Worm (Caenorhabditis elegans) whole organism, L4 larva: ENCODE results near the gene F12A10.6.

Experiments
- F44E2.7 ChIP-seq: fragments of 200-800 bp; sonication (Bioruptor generic); IDR thresholded peaks from 2 replicates; pipeline ENCODE4 v2.1.2; 2022; ENCODE audit warnings: missing genetic modification characterization, missing compliant biosample characterization
- Y105C5A.15 ChIP-seq: fragments of 200-800 bp; sonication (Bioruptor generic); IDR thresholded peaks from 2 replicates; pipeline ENCODE4 v1.3.6; 2022; ENCODE audit warnings: missing genetic modification characterization, missing compliant biosample characterization
- aly-2 ChIP-seq: sonication (generic microtip); optimal IDR thresholded peaks from 2 replicates; lab custom pipeline; 2018; ENCODE audit warnings: missing biosample characterization, missing genetic modification characterization
- ces-1 ChIP-seq: fragments of 150-350 bp; sonication (generic microtip); optimal IDR thresholded peaks from 4 replicates; lab custom pipeline; 2014; ENCODE audit warnings: missing biosample characterization, missing genetic modification reagents, missing genetic modification characterization
- fkh-10 ChIP-seq: fragments of 150-350 bp; optimal IDR thresholded peaks from 2 replicates; lab custom pipeline; 2014; ENCODE audit warnings: missing biosample characterization, missing genetic modification reagents, missing genetic modification characterization
- unc-39 ChIP-seq: sonication (generic microtip); optimal IDR thresholded peaks from 2 replicates; lab custom pipeline; 2017; ENCODE audit warnings: missing biosample characterization, missing genetic modification characterization
- unc-62 ChIP-seq, 3 experiments: fragments of 150-350 bp in 1 of 3; sonication (generic microtip); optimal IDR thresholded peaks in 2 of 3; peaks in 1 of 3; 1 replicate in 1 of 3; 2 replicates in 2 of 3; lab custom pipeline; 2014 to 2017; ENCODE audit warnings: missing biosample characterization in 3 of 3, missing genetic modification characterization in 3 of 3, missing genetic modification reagents in 3 of 3, missing genotype in 1 of 3
- ztf-11 ChIP-seq: fragments of 150-350 bp; optimal IDR thresholded peaks from 2 replicates; lab custom pipeline; 2014; ENCODE audit warnings: missing biosample characterization, missing genetic modification characterization

DNA sequence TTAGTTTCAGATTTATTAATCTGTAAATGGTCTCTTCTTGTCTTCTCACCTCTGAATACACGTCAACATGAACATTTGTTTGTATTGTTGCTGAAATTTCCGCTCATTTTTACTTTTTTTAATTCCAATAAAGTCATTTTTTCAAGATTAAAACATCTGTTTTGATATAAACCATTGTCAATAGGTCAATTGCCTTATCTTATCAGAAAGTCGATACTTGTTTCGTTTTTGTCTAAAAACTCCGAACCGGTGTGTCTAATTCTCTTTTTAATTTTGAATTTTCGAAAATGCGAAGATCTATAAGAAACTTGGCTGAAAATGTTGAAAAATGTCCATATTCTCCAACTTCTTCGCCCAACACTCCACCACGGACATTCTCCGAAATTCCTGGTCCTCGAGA is 9.5 kb upstream of the F12A10.6 start, which contains the start of gene cyp-44A1:
- no peak for TF ChIP-seq unc-62 (GFP tag; optimal IDR thresholded peaks at IDR 0.05 in 1 of 2; lab: Kevin White, UChicago)
- TF ChIP-seq unc-62 (tag; optimal IDR thresholded peaks at IDR 0.05; lab: Kevin White, UChicago): no peak
- no peak for TF ChIP-seq unc-39 (tag; lab: Kevin White, UChicago)
- no peak for TF ChIP-seq Y105C5A.15 (GFP tag; lab: Robert Waterston, UW)
- no peak for TF ChIP-seq ztf-11 (tag; lab: Kevin White, UChicago)
- no peak for TF ChIP-seq aly-2 (tag; lab: Kevin White, UChicago)
- TF ChIP-seq F44E2.7: no peak
- TF ChIP-seq ces-1 (GFP tag; lab: Kevin White, UChicago): no peak
- TF ChIP-seq fkh-10 (GFP tag; lab: Kevin White, UChicago): no peak
